Worm (Caenorhabditis elegans): Measurements from ENCODE around the gene adal-1.

- no peak for TF ChIP-seq nhr-237 (tag; optimal IDR thresholded peaks at IDR 0.05)
- no peak for TF ChIP-seq ZK546.5 (tag; optimal IDR thresholded peaks at IDR 0.05)
- no peak for TF ChIP-seq ama-1 (optimal IDR thresholded peaks at IDR 0.05)
- peak; percentile 29 for TF ChIP-seq fos-1 (tag; optimal IDR thresholded peaks at IDR 0.05)
- TF ChIP-seq ztf-11 (tag; optimal IDR thresholded peaks at IDR 0.05), result no peak
- no peak for TF ChIP-seq unc-62 (GFP tag; optimal IDR thresholded peaks at IDR 0.05)
- no peak for TF ChIP-seq ceh-16 (tag; optimal IDR thresholded peaks at IDR 0.05)
- TF ChIP-seq ztf-4 (tag; optimal IDR thresholded peaks at IDR 0.05), result no peak
- no peak for TF ChIP-seq alr-1 (tag; optimal IDR thresholded peaks at IDR 0.05)
These were observed 48.4 kb downstream of the adal-1 start for ce11 chrII:6845006-6845459.

Measured in whole organism, L2 larva.